Worm (Caenorhabditis elegans) whole organism, L3 larva: Measurements from ENCODE around the gene nlp-52.

ENCODE experiments used
- ama-1 ChIP-seq: fragments of 150-350 bp; optimal IDR thresholded peaks from 2 replicates; lab custom pipeline; 2018
- hmg-11 ChIP-seq: sonication (generic microtip); optimal IDR thresholded peaks from 2 replicates; lab custom pipeline; 2016; ENCODE audit warnings: missing genetic modification characterization, missing compliant biosample characterization
- lin-15B ChIP-seq: fragments of 150-350 bp; optimal IDR thresholded peaks from 2 replicates; lab custom pipeline; 2014; ENCODE audit warnings: missing biosample characterization, missing genetic modification characterization
- nhr-77 ChIP-seq: fragments of 150-350 bp; optimal IDR thresholded peaks from 2 replicates; lab custom pipeline; 2014; ENCODE audit warnings: missing biosample characterization, missing genetic modification characterization
- unc-39 ChIP-seq: sonication (generic microtip); optimal IDR thresholded peaks from 4 replicates; lab custom pipeline; 2017; ENCODE audit warnings: missing biosample characterization, missing genetic modification characterization

DNA sequence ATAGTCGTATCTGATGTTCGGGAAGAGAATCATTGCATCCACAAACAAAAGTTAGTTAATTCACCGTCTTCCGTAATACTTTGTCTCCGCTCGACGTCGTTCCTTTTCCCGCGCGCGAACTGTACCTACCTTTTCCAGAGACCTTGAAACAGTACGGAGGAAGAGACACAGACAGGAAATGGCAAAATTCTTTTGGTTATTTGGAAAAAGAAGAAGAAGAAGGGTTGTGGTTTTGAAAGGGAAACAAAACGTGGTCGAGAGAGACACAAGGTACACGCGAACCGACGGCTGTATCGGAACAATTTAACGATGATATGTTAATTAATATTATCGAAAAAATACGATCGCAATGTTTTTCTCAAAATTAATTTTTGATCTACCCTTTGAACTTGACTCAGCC is 11.5 kb upstream of the nlp-52 start:
- TF ChIP-seq hmg-11 (tag; lab: Kevin White, UChicago), result no peak
- TF ChIP-seq unc-39 (tag; lab: Kevin White, UChicago), result no peak
- TF ChIP-seq lin-15B (tag; lab: Kevin White, UChicago), result no peak
- TF ChIP-seq ama-1 (lab: Kevin White, UChicago), result no peak
- TF ChIP-seq nhr-77 (tag; lab: Kevin White, UChicago), result no peak
